Fruit fly (Drosophila melanogaster): ENCODE results near the gene ERp44.

Gene ERp44

dm6 chrX:16285186-16285585 is 12.3 kb downstream of the ERp44 start (continued):
- TF ChIP-seq CG12391 (tag; optimal IDR thresholded peaks at IDR 0.05) (peak; percentile 42), al (GFP tag; IDR thresholded peaks at IDR 0.05) (no peak), pb (GFP tag; optimal IDR thresholded peaks at IDR 0.05) (no peak), CG2712 (tag; optimal IDR thresholded peaks at IDR 0.05) (peak; percentile 50), CG1024 (GFP tag; IDR thresholded peaks at IDR 0.05) (no peak), CG2889 (GFP tag; IDR thresholded peaks at IDR 0.05) (no peak), CG2129 (GFP tag; IDR thresholded peaks at IDR 0.05; ENCODE audit: partially characterized antibody) (no peak), CG17612 (GFP tag; IDR thresholded peaks at IDR 0.05) (no peak), CG4730 (GFP tag; IDR thresholded peaks at IDR 0.05) (no peak), en (GFP tag; optimal IDR thresholded peaks at IDR 0.05) (no peak), CG4617 (GFP tag; optimal IDR thresholded peaks at IDR 0.05; ENCODE audit: borderline replicate concordance) (no peak), Dll (GFP tag; IDR thresholded peaks at IDR 0.05; ENCODE audit: partially characterized antibody) (no peak), chn (GFP tag; optimal IDR thresholded peaks at IDR 0.05) (no peak), PHDP (tag; optimal IDR thresholded peaks at IDR 0.05) (peak; percentile 36), CG12942 (GFP tag; optimal IDR thresholded peaks at IDR 0.05) (no peak), NC2α (GFP tag; optimal IDR thresholded peaks at IDR 0.05) (no peak), az2 (GFP tag; optimal IDR thresholded peaks at IDR 0.05) (peak; percentile 10), CG2120 (GFP tag; optimal IDR thresholded peaks at IDR 0.05) (peak; percentile 39), Tbp (GFP tag; optimal IDR thresholded peaks at IDR 0.05) (no peak), Blimp-1 (GFP tag; optimal IDR thresholded peaks at IDR 0.05) (peak; percentile 18), CG11696 (GFP tag; IDR thresholded peaks at IDR 0.05) (no peak), sens-2 (GFP tag; IDR thresholded peaks at IDR 0.05) (no peak), ci (GFP tag; IDR thresholded peaks at IDR 0.05) (no peak), bsh (GFP tag; optimal IDR thresholded peaks at IDR 0.05) (peak in 1 of 2 experiments; percentile 38), CG1529 (GFP tag; optimal IDR thresholded peaks at IDR 0.05) (no peak), CG11723 (GFP tag; optimal IDR thresholded peaks at IDR 0.05) (no peak), CG12659 (GFP tag; optimal IDR thresholded peaks at IDR 0.05) (peak; percentile 6), ssp (GFP tag; IDR thresholded peaks at IDR 0.05) (no peak), lmd (GFP tag; IDR thresholded peaks at IDR 0.05) (peak; percentile 14; the same call in 1 of the 2 replicates), ind (GFP tag; optimal IDR thresholded peaks at IDR 0.05) (peak; percentile 2), mld (GFP tag; IDR thresholded peaks at IDR 0.05; ENCODE audit: partially characterized antibody) (no peak), Lhr (GFP tag; optimal IDR thresholded peaks at IDR 0.05) (no peak), disco-r (GFP tag; optimal IDR thresholded peaks at IDR 0.05) (no peak), CG4328 (GFP tag; optimal IDR thresholded peaks at IDR 0.05) (no peak), ATbp (GFP tag; optimal IDR thresholded peaks at IDR 0.05) (no peak), pan (optimal IDR thresholded peaks at IDR 0.05) (no peak), pan (GFP tag; optimal IDR thresholded peaks at IDR 0.05 in 1 of 2, IDR thresholded peaks at IDR 0.05 in 1 of 2) (peak in 1 of 2 experiments; percentile 19), insv (GFP tag; optimal IDR thresholded peaks at IDR 0.05) (no peak), crc (GFP tag; optimal IDR thresholded peaks at IDR 0.05) (no peak), wor (GFP tag; IDR thresholded peaks at IDR 0.05) (no peak), CG15514 (GFP tag; optimal IDR thresholded peaks at IDR 0.05) (no peak), CG8089 (GFP tag; optimal IDR thresholded peaks at IDR 0.05) (no peak), Bdp1 (GFP tag; optimal IDR thresholded peaks at IDR 0.05) (no peak), kni (GFP tag; optimal IDR thresholded peaks at IDR 0.05) (no peak), chinmo (GFP tag; IDR thresholded peaks at IDR 0.05; ENCODE audit: partially characterized antibody) (no peak), CG7839 (tag; optimal IDR thresholded peaks at IDR 0.05) (peak; percentile 36), gem (tag; optimal IDR thresholded peaks at IDR 0.05) (peak; percentile 65), Spps (tag; optimal IDR thresholded peaks at IDR 0.05) (no peak), Asciz (GFP tag; optimal IDR thresholded peaks at IDR 0.05) (peak; percentile 12), Vsx1 (GFP tag; optimal IDR thresholded peaks at IDR 0.05) (no peak), danr (GFP tag; IDR thresholded peaks at IDR 0.05) (no peak)

Measured in whole organism, embryonic.